Fruit fly (Drosophila melanogaster) whole organism, prepupa: ENCODE results near the gene CG31751.

Experiments used
- Gug ChIP-seq: fragments of 200-800 bp; sonication (Bioruptor generic); IDR thresholded peaks from 2 replicates; pipeline ENCODE4 v1.3.6; 2022; ENCODE audit warnings: missing biosample characterization, missing genetic modification characterization
- Met ChIP-seq: fragments of 200-800 bp; sonication (Bioruptor generic); optimal IDR thresholded peaks from 3 replicates; lab custom pipeline; 2016; ENCODE audit warnings: missing biosample characterization, missing genetic modification characterization
- salr ChIP-seq, 2 experiments: fragments of 200-800 bp; sonication (Bioruptor generic); optimal IDR thresholded peaks; 3 replicates each; lab custom pipeline; 2016 to 2018; ENCODE audit warnings: missing biosample characterization in 2 of 2, missing genetic modification characterization in 2 of 2, mild to moderate bottlenecking in 1 of 2

DNA sequence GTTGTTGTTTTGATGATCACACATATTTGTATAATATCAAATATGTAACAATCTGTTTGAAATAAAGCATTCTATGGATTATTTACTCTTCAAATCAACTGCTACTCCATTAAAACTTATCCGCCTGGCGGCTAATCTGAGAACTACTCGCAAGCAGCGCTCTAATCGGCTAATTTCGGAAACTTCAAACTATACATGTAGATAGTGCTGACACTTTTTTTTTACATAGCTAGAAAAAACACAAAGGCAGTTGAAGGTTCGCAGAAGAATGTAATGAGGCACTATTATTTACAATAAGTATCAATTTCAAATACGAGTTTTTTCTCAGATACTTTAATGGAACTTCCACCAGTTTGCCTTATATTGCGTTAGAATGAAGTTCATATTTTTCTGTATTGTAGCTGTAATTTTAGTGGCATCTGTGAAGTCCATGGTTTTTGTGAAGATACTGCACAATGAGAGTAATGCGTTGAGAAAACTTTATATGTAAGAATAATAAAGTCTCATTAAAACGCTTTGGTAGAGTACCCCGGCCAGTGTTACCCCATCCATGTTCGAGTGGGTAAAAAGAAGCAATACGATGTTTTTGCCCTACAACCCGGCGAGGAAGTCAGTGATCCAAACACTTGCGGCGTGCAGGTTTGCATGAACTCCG lies 10.9 kb upstream of the CG31751 start:
- no peak for TF ChIP-seq Met (GFP tag; lab: Kevin White, UChicago)
- TF ChIP-seq salr (GFP tag; optimal IDR thresholded peaks at IDR 0.05; lab: Kevin White, UChicago), result peak in 1 of 2 experiments; percentile 45
- TF ChIP-seq Gug, result no peak
